Fruit fly (Drosophila melanogaster): ENCODE results near the gene Larp4B.

DNA sequence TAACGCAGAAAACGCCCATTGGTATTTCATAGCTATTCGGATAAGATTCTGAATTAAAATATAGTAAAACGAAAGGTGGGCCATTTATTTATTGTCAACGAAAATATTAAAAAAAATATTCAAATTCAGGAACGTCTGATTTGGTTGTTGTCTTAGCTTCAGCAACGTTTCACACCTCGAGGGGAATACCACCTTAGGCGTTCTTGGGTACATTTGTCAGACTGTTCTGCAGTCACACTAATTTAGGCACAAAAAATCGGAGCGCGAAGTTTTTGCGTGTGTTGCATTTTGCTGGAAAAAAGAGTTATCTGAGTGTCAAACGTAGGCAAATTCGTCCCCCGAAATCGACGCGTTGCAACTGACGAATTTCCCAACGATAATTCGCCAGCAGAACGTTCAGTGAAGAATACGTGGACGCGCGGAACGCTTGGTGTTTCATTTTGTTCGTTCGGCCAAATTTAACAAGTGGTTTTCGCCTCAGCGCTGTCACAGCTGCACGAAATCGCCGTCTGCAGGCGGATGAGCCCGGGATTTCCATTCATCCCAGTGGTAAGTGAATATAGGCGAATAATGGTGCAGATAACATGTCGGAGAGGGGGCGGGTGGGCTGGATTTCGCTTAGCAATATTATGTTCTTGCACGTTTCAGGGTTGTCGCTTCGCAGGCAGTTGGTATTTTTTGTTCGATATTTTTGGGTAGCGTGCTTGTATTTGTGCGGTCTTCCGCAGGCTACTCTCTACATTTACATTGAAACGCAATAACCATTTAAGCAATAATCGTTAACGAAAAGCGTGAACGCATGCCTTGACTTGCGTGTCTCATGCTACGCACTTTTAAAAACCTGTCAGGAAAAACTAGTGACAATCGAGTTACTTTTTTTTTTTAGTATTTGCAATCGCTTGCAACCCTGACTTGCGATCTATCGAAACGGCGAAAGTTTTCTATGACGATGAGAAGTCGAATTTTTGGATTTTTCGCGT lies at the start of gene Larp4B:
- peak; percentile 2 for TF ChIP-seq PHDP (tag; optimal IDR thresholded peaks at IDR 0.05)
- TF ChIP-seq fd102C (GFP tag; optimal IDR thresholded peaks at IDR 0.05): no peak
- TF ChIP-seq cad (GFP tag; optimal IDR thresholded peaks at IDR 0.05): no peak
- TF ChIP-seq CG14050 (GFP tag; IDR thresholded peaks at IDR 0.05): no peak
- TF ChIP-seq CG3407 (GFP tag; optimal IDR thresholded peaks at IDR 0.05): no peak

Measured in whole organism, embryonic.